Fruit fly (Drosophila melanogaster) whole organism, wandering third instar larva: ENCODE results near the gene Glyat.

Source experiments
- Abd-B ChIP-seq: fragments of >200 bp; optimal IDR thresholded peaks from 2 replicates; lab custom pipeline; 2017; ENCODE audit warnings: missing biosample characterization, missing genetic modification characterization
- CG32264 ChIP-seq: fragments of 200-800 bp; sonication (Bioruptor generic); optimal IDR thresholded peaks from 2 replicates; lab custom pipeline; 2016; ENCODE audit warnings: missing biosample characterization, missing genetic modification characterization
- CG9705 ChIP-seq: fragments of 200-800 bp; sonication (Bioruptor generic); optimal IDR thresholded peaks from 2 replicates; lab custom pipeline; 2018; ENCODE audit warnings: missing biosample characterization, mild to moderate bottlenecking, missing genetic modification characterization
- CrebA ChIP-seq: fragments of 200-800 bp; sonication (Bioruptor generic); optimal IDR thresholded peaks from 2 replicates; lab custom pipeline; 2016; ENCODE audit warnings: missing biosample characterization, mild to moderate bottlenecking, missing genetic modification characterization, borderline replicate concordance
- Dfd ChIP-seq: fragments of >200 bp; optimal IDR thresholded peaks from 2 replicates; lab custom pipeline; 2017; ENCODE audit warnings: missing biosample characterization, missing genetic modification characterization
- Dif ChIP-seq: fragments of 200-275, 200-300 bp; sonication (Bioruptor generic); optimal IDR thresholded peaks from 2 replicates; lab custom pipeline; 2018; ENCODE audit warnings: missing biosample characterization, missing genetic modification characterization; ENCODE audit not compliant: partially characterized antibody
- Hnf4 ChIP-seq: fragments of 200-800 bp; sonication (Bioruptor generic); optimal IDR thresholded peaks from 2 replicates; lab custom pipeline; 2016; ENCODE audit warnings: missing biosample characterization, mild to moderate bottlenecking, missing genetic modification characterization
- Jra ChIP-seq: sonication (Bioruptor generic); optimal IDR thresholded peaks from 2 replicates; lab custom pipeline; 2016; ENCODE audit warnings: missing biosample characterization, missing genetic modification characterization
- Mio ChIP-seq: sonication (Bioruptor generic); optimal IDR thresholded peaks from 2 replicates; lab custom pipeline; 2016; ENCODE audit warnings: missing biosample characterization, missing genetic modification characterization
- Myc ChIP-seq: fragments of >200 bp; optimal IDR thresholded peaks from 2 replicates; lab custom pipeline; 2017
- N ChIP-seq: fragments of >200 bp; optimal IDR thresholded peaks from 2 replicates; lab custom pipeline; 2018; ENCODE audit warnings: missing biosample characterization, missing external identifiers, missing genetic modification characterization
- Rel ChIP-seq, 2 experiments: fragments of 200-800 bp; sonication (Bioruptor generic) in 1 of 2; optimal IDR thresholded peaks; 2 replicates in 1 of 2; 3 replicates in 1 of 2; lab custom pipeline; 2016 to 2019; ENCODE audit warnings: mild to moderate bottlenecking in 2 of 2, missing biosample characterization in 2 of 2, missing genetic modification characterization in 2 of 2, moderate library complexity in 1 of 2
- Sp1 ChIP-seq: fragments of 200-800 bp; sonication (Bioruptor generic); optimal IDR thresholded peaks from 3 replicates; lab custom pipeline; 2019; ENCODE audit warnings: missing biosample characterization, mild to moderate bottlenecking, missing genetic modification characterization, moderate library complexity
- Vsx2 ChIP-seq: fragments of 200-300, 225-300 bp; sonication (Bioruptor generic); optimal IDR thresholded peaks from 2 replicates; lab custom pipeline; 2018; ENCODE audit warnings: missing biosample characterization, missing genetic modification characterization; ENCODE audit not compliant: partially characterized antibody
- br ChIP-seq: fragments of 200-800 bp; sonication (Bioruptor generic); optimal IDR thresholded peaks from 2 replicates; lab custom pipeline; 2016; ENCODE audit warnings: missing biosample characterization, missing genetic modification characterization
- brk ChIP-seq: fragments of 200-800 bp; sonication (Bioruptor generic); optimal IDR thresholded peaks from 2 replicates; lab custom pipeline; 2016; ENCODE audit warnings: missing biosample characterization, mild to moderate bottlenecking, missing genetic modification characterization
- dl ChIP-seq, 2 experiments: fragments of 175-275, 200-275 bp in 1 of 2; fragments of 200-275 bp in 1 of 2; sonication (Bioruptor generic); optimal IDR thresholded peaks; lab custom pipeline; 2018; ENCODE audit warnings: mild to moderate bottlenecking in 2 of 2, missing biosample characterization in 2 of 2, missing genetic modification characterization in 2 of 2, moderate library complexity in 2 of 2; ENCODE audit not compliant: partially characterized antibody in 2 of 2, insufficient read depth in 1 of 2
- dmrt93B ChIP-seq: fragments of 200-800 bp; sonication (Bioruptor generic); optimal IDR thresholded peaks from 2 replicates; lab custom pipeline; 2018; ENCODE audit warnings: missing biosample characterization, mild to moderate bottlenecking, missing genetic modification characterization
- dsf ChIP-seq: sonication (Bioruptor generic); optimal IDR thresholded peaks from 2 replicates; lab custom pipeline; 2016; ENCODE audit warnings: missing biosample characterization, missing genetic modification characterization, borderline replicate concordance
- ey ChIP-seq: fragments of 200-800 bp; sonication (Bioruptor generic); optimal IDR thresholded peaks from 2 replicates; lab custom pipeline; 2016; ENCODE audit warnings: missing biosample characterization, missing genetic modification characterization
- foxo ChIP-seq, 2 experiments: fragments of 200-800 bp; sonication (Bioruptor generic); optimal IDR thresholded peaks; 2 replicates in 1 of 2; 3 replicates in 1 of 2; lab custom pipeline; 2016 to 2017; ENCODE audit warnings: missing biosample characterization in 2 of 2, missing genetic modification characterization in 2 of 2
- h ChIP-seq: fragments of 200-800 bp; sonication (Bioruptor generic); optimal IDR thresholded peaks from 3 replicates; lab custom pipeline; 2016; ENCODE audit warnings: missing biosample characterization, mild to moderate bottlenecking, missing genetic modification characterization
- jim ChIP-seq: fragments of 175-275, 200-325 bp; sonication (Bioruptor generic); optimal IDR thresholded peaks from 2 replicates; lab custom pipeline; 2016; ENCODE audit warnings: missing biosample characterization, mild to moderate bottlenecking, missing genetic modification characterization
- sage ChIP-seq: fragments of 200-800 bp; sonication (Bioruptor generic); optimal IDR thresholded peaks from 2 replicates; lab custom pipeline; 2016; ENCODE audit warnings: missing biosample characterization, mild to moderate bottlenecking, missing genetic modification characterization
- sv ChIP-seq: fragments of 200-800 bp; sonication (Bioruptor generic); optimal IDR thresholded peaks from 3 replicates; lab custom pipeline; 2016; ENCODE audit warnings: missing biosample characterization, missing genetic modification characterization
- tai ChIP-seq: sonication (Bioruptor generic); optimal IDR thresholded peaks from 2 replicates; lab custom pipeline; 2016; ENCODE audit warnings: missing biosample characterization, missing genetic modification characterization
- usp ChIP-seq: fragments of >200 bp; optimal IDR thresholded peaks from 2 replicates; lab custom pipeline; 2017; ENCODE audit warnings: missing biosample characterization, missing genetic modification characterization

Glyat gene

DNA sequence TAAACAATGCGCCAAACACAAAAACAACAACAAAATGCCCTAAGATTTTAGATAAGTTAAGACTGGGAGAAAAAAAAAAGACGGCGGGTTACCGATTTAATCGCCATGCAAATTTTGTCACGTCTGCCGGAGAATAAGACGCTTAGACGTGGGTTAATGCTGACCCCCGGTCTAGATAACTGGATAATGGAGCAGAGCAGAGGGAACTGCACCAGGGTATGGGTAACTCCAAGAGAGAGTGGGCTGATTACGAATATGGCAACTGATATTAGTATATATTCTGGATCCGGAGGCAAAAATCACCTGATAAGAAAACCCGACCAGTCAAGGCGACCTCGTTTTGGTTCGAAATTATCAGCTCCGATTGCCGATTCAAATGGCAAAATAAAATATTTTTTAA is 40.5 kb downstream of the Glyat start:
- TF ChIP-seq Dfd (GFP tag; lab: Kevin White, UChicago) (no peak), Rel (GFP tag; optimal IDR thresholded peaks at IDR 0.05; lab: Kevin White, UChicago) (no peak), Rel (tag; optimal IDR thresholded peaks at IDR 0.05; lab: Kevin White, UChicago) (peak; percentile 19), CrebA (GFP tag; lab: Kevin White, UChicago) (peak; percentile 25), sv (no peak)

DNA sequence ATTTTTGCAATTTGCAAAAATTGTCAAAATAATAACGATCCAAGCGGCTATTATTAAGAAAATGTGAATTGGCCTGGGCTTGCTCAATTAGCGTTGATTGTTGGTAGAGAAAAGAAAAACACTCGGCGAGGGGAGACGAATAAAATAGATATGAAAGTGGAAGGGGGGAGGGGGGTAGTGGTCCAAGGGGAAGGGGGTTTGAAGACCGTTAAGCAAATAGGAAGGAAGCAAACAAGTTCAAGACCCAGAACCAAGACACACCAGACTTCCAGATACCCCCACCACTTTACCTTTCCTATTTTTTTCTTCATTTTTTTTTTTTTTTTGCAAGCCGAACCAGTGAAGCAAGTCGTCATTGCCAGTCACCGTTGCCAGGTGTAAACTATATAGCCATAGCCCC is 41.1 kb downstream of the Glyat start:
- TF ChIP-seq dmrt93B (GFP tag; lab: Kevin White, UChicago) (no peak), dl (GFP tag; optimal IDR thresholded peaks at IDR 0.05; lab: Kevin White, UChicago; ENCODE audit: insufficient read depth in 1 of 2, partially characterized antibody in 2 of 2) (no peak), Dfd (GFP tag; lab: Kevin White, UChicago) (no peak), Abd-B (GFP tag; lab: Kevin White, UChicago) (no peak), N (no peak), Mio (GFP tag; lab: Kevin White, UChicago) (no peak), tai (GFP tag; lab: Kevin White, UChicago) (no peak), usp (GFP tag; lab: Kevin White, UChicago) (no peak), sage (GFP tag; lab: Kevin White, UChicago) (no peak), ey (no peak), jim (no peak), h (no peak), br (no peak)

DNA sequence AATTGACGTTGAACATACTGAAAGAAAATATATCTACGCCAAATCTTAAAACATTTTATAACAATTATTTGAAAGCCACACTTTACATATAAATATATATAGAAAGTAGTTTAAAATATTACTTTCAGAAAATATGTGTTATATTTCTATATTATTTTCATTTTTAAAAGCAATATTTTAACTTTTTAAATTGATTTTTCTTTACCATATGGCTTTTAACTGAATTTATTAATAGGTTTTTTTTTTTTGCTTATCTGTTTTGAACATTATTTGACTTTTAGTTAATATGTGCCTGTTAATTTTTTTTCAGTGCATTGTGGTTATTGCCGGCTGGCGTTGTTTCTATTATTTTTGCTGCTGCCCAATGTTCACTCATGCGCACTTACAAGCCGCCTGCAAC is 42.4 kb downstream of the Glyat start:
- TF ChIP-seq foxo (GFP tag; optimal IDR thresholded peaks at IDR 0.05; lab: Kevin White, UChicago) (peak in 1 of 2 experiments; percentile 2), h (no peak)
- TF ChIP-seq, all 38 proteins: peak for 1

DNA sequence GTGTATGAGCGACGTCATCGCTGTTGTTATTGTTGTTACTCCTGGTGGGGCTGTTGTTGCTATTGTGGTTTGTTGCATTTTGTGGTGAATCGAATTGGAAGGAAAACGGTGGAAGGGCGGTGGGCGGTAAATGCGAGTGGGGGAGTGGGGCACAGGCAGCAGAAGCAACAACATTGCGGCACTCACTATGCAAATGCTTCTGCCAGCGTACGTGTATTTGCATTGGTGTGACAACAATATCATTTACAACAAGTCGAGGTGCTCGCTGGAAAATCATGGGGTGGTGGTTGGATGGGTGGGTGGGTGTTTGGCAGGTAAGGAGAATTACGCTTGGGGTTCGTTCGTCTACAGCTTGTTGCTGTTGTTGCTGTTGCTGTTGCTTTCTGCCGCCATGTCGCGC is 42.8 kb downstream of the Glyat start:
- no peak for TF ChIP-seq usp (GFP tag; lab: Kevin White, UChicago)
- TF ChIP-seq CG32264 (GFP tag; lab: Kevin White, UChicago) = no peak
- no peak for TF ChIP-seq Jra
- no peak for TF ChIP-seq CG9705
- TF ChIP-seq sv = no peak
- TF ChIP-seq Myc = no peak
- TF ChIP-seq N = no peak
- no peak for TF ChIP-seq Dif (GFP tag; lab: Kevin White, UChicago)

DNA sequence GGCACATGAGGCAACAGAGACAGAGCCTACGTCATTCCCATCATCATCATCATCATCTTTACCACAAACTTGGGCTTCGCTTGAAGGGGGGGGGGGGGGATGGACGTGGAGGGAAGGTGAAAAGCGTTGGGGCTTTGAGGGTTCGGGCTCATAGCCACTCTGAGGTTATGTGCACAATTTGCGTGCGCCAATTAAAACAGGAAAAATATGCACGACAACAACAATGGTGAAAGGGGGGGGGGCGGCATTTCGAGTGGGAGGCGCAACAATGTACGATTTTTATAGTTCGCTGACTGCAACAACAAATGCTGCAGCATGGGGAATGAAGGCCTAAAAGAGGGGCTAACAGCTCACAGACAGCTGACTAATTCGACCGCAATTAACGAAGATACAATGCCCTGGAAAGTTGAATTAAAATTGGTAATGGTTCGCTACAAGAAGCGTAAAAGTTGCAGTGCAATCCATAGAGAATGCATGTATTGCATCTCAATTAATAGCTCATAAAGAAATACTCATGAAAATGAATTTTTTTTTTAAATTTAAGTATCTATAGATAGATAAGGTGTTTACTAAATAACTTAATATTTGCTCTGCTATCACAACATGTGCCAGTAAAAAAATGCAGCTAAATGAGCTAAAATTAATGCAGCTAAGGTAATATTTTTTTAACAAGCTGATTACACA is 43.4 kb downstream of the Glyat start:
- TF ChIP-seq dsf (GFP tag; lab: Kevin White, UChicago) (no peak), dmrt93B (GFP tag; lab: Kevin White, UChicago) (no peak), jim (no peak), brk (GFP tag; lab: Kevin White, UChicago) (no peak), usp (GFP tag; lab: Kevin White, UChicago) (no peak), Sp1 (GFP tag; lab: Kevin White, UChicago) (no peak), Vsx2 (GFP tag; lab: Kevin White, UChicago) (no peak), ey (no peak)

DNA sequence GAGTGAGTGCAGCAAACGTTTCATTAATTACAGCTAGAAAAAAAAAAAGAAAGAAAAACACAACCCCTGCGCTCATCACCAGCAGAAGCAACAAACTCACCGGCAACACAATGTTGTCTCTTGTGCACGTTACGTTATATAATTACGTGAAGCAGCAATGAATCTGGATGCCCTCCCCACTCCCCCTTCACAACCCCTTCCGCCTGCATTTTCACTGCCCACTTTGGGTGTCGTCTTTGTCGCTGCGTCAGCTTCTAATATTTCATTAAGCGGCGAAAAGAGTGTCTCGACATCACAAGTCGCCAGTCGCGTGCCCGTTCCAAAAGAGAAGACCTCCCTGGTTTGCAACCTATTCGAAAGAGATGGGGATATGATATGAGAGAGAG is 44.0 kb downstream of the Glyat start:
- no peak for TF ChIP-seq N
- TF ChIP-seq Rel (GFP tag; optimal IDR thresholded peaks at IDR 0.05; lab: Kevin White, UChicago) = no peak
- TF ChIP-seq Rel (tag; optimal IDR thresholded peaks at IDR 0.05; lab: Kevin White, UChicago) = no peak
- no peak for TF ChIP-seq foxo (GFP tag; optimal IDR thresholded peaks at IDR 0.05; lab: Kevin White, UChicago)
- TF ChIP-seq CG32264 (GFP tag; lab: Kevin White, UChicago) = no peak
- TF ChIP-seq Mio (GFP tag; lab: Kevin White, UChicago) = no peak
- no peak for TF ChIP-seq Hnf4
- TF ChIP-seq, all 38 proteins: peak for 0
